Worm (Caenorhabditis elegans) whole organism, midembryonic: ENCODE measurements around the gene sri-2.

Source experiments
- T22C8.4 ChIP-seq: fragments of 200-800 bp; sonication (Bioruptor generic); IDR thresholded peaks from 2 replicates; pipeline ENCODE4 v1.3.6; 2022; ENCODE audit warnings: missing genetic modification characterization, missing compliant biosample characterization
- cog-1 ChIP-seq: sonication (generic microtip); optimal IDR thresholded peaks from 2 replicates; lab custom pipeline; 2016; ENCODE audit warnings: missing genetic modification characterization, missing compliant biosample characterization
- flt-1 ChIP-seq: fragments of 200-800 bp; sonication (Bioruptor generic); IDR thresholded peaks from 2 replicates; pipeline ENCODE4 v1.3.6; 2022; ENCODE audit warnings: missing genetic modification characterization, missing compliant biosample characterization
- med-1 ChIP-seq: sonication (generic microtip); optimal IDR thresholded peaks from 2 replicates; lab custom pipeline; 2017; ENCODE audit warnings: missing genetic modification characterization, mild to moderate bottlenecking, missing compliant biosample characterization, antibody characterized with exemption, missing genetic modification reagents; ENCODE audit not compliant: insufficient read depth
- ref-1 ChIP-seq: fragments of 200-800 bp; sonication (Bioruptor generic); conservative IDR thresholded peaks from 2 replicates; pipeline ENCODE4 v1.3.6; 2022; ENCODE audit warnings: missing genetic modification reagents, missing genetic modification characterization, missing compliant biosample characterization
- tab-1 ChIP-seq: fragments of 200-800 bp; sonication (Bioruptor generic); IDR thresholded peaks from 2 replicates; pipeline ENCODE4 v1.3.6; 2022; ENCODE audit warnings: missing genetic modification characterization, missing compliant biosample characterization

ce11 chrV:15917458-15917857 lies 47.6 kb downstream of the sri-2 start, which contains the start of gene F35E8.9:
- TF ChIP-seq flt-1 (GFP tag; lab: Robert Waterston, UW) (no peak), T22C8.4 (no peak), med-1 (no peak), cog-1 (tag; lab: Kevin White, UChicago) (no peak), tab-1 (GFP tag; lab: Robert Waterston, UW) (no peak), ref-1 (no peak)
